Fruit fly (Drosophila melanogaster) whole organism: ENCODE data around the gene PolQ.

Experiments
- CG8478 ChIP-seq: fragments of >200 bp; optimal IDR thresholded peaks from 2 replicates; lab custom pipeline; 2018; ENCODE audit warnings: inconsistent platforms
- EcR ChIP-seq, 2 experiments: fragments of >200 bp; optimal IDR thresholded peaks; 2 replicates each; lab custom pipeline; 2017; ENCODE audit warnings: missing biosample characterization in 2 of 2, missing genetic modification characterization in 2 of 2, missing genetic modification reagents in 2 of 2
- psq ChIP-seq: fragments of >200 bp; optimal IDR thresholded peaks from 2 replicates; lab custom pipeline; 2017

DNA sequence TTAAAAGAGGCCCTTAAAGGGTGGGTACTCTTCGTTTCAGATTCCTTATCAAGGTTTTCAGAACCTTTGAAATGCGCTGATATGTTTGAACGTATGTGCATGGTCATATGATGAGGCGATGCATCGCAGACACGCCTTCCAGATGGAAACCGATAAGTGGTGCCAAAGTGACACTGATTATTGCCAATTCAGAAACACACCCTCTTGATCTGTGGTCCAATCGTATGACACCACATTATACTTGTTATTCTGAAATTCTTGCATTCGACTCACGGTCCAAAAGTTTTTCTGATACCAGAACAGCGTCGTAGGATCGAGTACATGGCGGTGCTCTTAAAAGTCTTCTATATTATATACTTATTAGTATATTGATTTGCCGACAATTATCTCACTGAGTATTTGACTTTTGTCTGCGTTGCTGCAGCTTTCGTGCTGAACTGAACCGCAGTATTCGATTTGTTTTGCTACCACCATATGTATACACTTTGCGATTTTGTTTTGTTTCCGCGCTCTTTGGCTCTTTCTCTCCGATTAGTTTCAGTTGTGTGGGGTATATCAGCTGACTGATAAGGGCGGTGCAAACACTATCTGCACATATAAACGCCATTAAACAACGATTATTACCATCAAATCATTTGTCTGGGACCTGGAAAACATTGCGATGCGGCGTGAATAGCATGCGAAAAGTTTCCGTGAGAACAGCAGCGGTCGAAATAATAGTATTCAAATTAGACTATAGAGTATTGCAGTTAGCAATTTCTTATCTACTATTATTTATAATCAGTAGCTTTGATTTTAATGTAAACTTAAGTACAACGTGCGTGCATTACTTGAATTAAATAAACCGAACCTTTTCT is 8.5 kb upstream of the PolQ start:
- TF ChIP-seq EcR (GFP tag; optimal IDR thresholded peaks at IDR 0.05; lab: Kevin White, UChicago) (no peak), psq (lab: Kevin White, UChicago) (no peak), CG8478 (lab: Kevin White, UChicago) (no peak)
